Worm (Caenorhabditis elegans): ENCODE measurements around the gene gcy-15.
"Not testable (repeated sequence)": the region's sequence is repeated elsewhere in the genome, so short reads cannot be mapped to it uniquely, and the experiment has no call there.

Gene gcy-15

ce11 chrII:3183300-3183840 is 13.5 kb downstream of the gcy-15 start, which contains the start of the genes Y27F2A.6 and Y27F2A.8:
Gene Y27F2A.6 (minus strand): TSS chrII:3183400.
Gene Y27F2A.8 (plus strand): TSS chrII:3183790.
- not testable (repeated sequence) for TF ChIP-seq efl-1 (optimal IDR thresholded peaks at IDR 0.05); efl-1 (GFP tag; optimal IDR thresholded peaks at IDR 0.05 in 1 of 2); mef-2 (tag; optimal IDR thresholded peaks at IDR 0.05); ama-1 (optimal IDR thresholded peaks at IDR 0.05)

- not testable (repeated sequence) for TF ChIP-seq fkh-8, nhr-76, egl-13 (tag; optimal IDR thresholded peaks at IDR 0.05)
These were observed 19.2 kb downstream of the gcy-15 start, which contains the start of gene sri-40 for ce11 chrII:3177663-3178062. Gene sri-40 (plus strand): TSS chrII:3177963.

- no peak for TF ChIP-seq nhr-84 (tag; optimal IDR thresholded peaks at IDR 0.05)
- no peak for TF ChIP-seq lin-14 (GFP tag; optimal IDR thresholded peaks at IDR 0.05)
- no peak for TF ChIP-seq xbp-1 (tag; optimal IDR thresholded peaks at IDR 0.05)
- TF ChIP-seq pax-3 (tag; optimal IDR thresholded peaks at IDR 0.05) = no peak
- no peak for TF ChIP-seq ztf-11 (tag; optimal IDR thresholded peaks at IDR 0.05)
- no peak for TF ChIP-seq hlh-17 (GFP tag; optimal IDR thresholded peaks at IDR 0.05; ENCODE audit: borderline replicate concordance)
- TF ChIP-seq aly-2 (tag; optimal IDR thresholded peaks at IDR 0.05) = no peak
- no peak for TF ChIP-seq grh-1 (GFP tag; IDR thresholded peaks at IDR 0.05)
- no peak for TF ChIP-seq nhr-12 (tag; optimal IDR thresholded peaks at IDR 0.05)
- TF ChIP-seq fkh-4 (tag; optimal IDR thresholded peaks at IDR 0.05; ENCODE audit: borderline replicate concordance) = no peak
- no peak for TF ChIP-seq nhr-90 (tag; optimal IDR thresholded peaks at IDR 0.05; ENCODE audit: poor library complexity)
- no peak for TF ChIP-seq unc-30 (tag; optimal IDR thresholded peaks at IDR 0.05)
- no peak for TF ChIP-seq ceh-63 (GFP tag; optimal IDR thresholded peaks at IDR 0.05)
- TF ChIP-seq lin-39 (tag; optimal IDR thresholded peaks at IDR 0.05) = no peak
- TF ChIP-seq mef-2 (tag; optimal IDR thresholded peaks at IDR 0.05) = no peak
- TF ChIP-seq mep-1 (tag; optimal IDR thresholded peaks at IDR 0.05) = no peak
- no peak for TF ChIP-seq lir-3 (tag; optimal IDR thresholded peaks at IDR 0.05; ENCODE audit: poor library complexity)
These were observed 24.7 kb downstream of the gcy-15 start, which contains the start of gene Y27F2A.10 for ce11 chrII:3172176-3172575. Gene Y27F2A.10 (minus strand): TSS chrII:3172276.

- TF ChIP-seq C04F5.9 (tag; optimal IDR thresholded peaks at IDR 0.05) = no peak
- no peak for TF ChIP-seq efl-3 (GFP tag; optimal IDR thresholded peaks at IDR 0.05)
- TF ChIP-seq nhr-12 (tag; optimal IDR thresholded peaks at IDR 0.05) = no peak
- no peak for TF ChIP-seq efl-1 (optimal IDR thresholded peaks at IDR 0.05)
- TF ChIP-seq efl-1 (GFP tag; optimal IDR thresholded peaks at IDR 0.05 in 1 of 2) = no peak
- no peak for TF ChIP-seq ceh-90 (tag; optimal IDR thresholded peaks at IDR 0.05)
- TF ChIP-seq fkh-10 (GFP tag; optimal IDR thresholded peaks at IDR 0.05) = no peak
- TF ChIP-seq F16B12.6 (tag; optimal IDR thresholded peaks at IDR 0.05) = no peak
- TF ChIP-seq sox-4 (tag; optimal IDR thresholded peaks at IDR 0.05) = no peak
- no peak for TF ChIP-seq nhr-47 (tag; optimal IDR thresholded peaks at IDR 0.05)
- no peak for TF ChIP-seq fkh-8 (tag; optimal IDR thresholded peaks at IDR 0.05)
- TF ChIP-seq nhr-28 (tag; optimal IDR thresholded peaks at IDR 0.05) = no peak
- TF ChIP-seq ceh-82 (tag; optimal IDR thresholded peaks at IDR 0.05) = no peak
- TF ChIP-seq nhr-84 (tag; optimal IDR thresholded peaks at IDR 0.05) = no peak
- no peak for TF ChIP-seq unc-62 (GFP tag; optimal IDR thresholded peaks at IDR 0.05)
- no peak for TF ChIP-seq xbp-1 (tag; optimal IDR thresholded peaks at IDR 0.05)
These were observed 26.8 kb downstream of the gcy-15 start, which contains the start of gene fbxc-55 for ce11 chrII:3170089-3170488. Gene fbxc-55 (minus strand): TSS chrII:3170189.

- no peak for TF ChIP-seq blmp-1 (tag; optimal IDR thresholded peaks at IDR 0.05)
These were observed 37.9 kb downstream of the gcy-15 start, which contains the start of gene sri-34 for ce11 chrII:3158985-3159384. Gene sri-34 (minus strand): TSS chrII:3159085.

All from whole organism, L1 larva.